Comparison of ENCODE assay signal across 5 worm cellular contexts in genomic region chrV:11764373-11764954, ce11.
TF ChIP-seq lines count a peak whose summit lies in the region.

Gene F55A11.1 (minus strand): TSS chrV:11764385.
Gene syx-5 (plus strand): TSS chrV:11764904.

TF ChIP-seq in whole organism, L1 larva, 84 proteins besides CTCF, POLR2A, EP300 and RAD21 (continues in another document):
- TF ChIP-seq F16B12.6 (tag; optimal IDR thresholded peaks at IDR 0.05; lab: Kevin White, UChicago): peak; percentile 22
- TF ChIP-seq swsn-7 (tag; optimal IDR thresholded peaks at IDR 0.05; lab: Kevin White, UChicago): peak; percentile 96
- TF ChIP-seq nhr-237 (tag; optimal IDR thresholded peaks at IDR 0.05; lab: Kevin White, UChicago): peak; percentile 50
- peak; percentile 58 for TF ChIP-seq nhr-28 (tag; optimal IDR thresholded peaks at IDR 0.05; lab: Kevin White, UChicago)
- peak; percentile 98 for TF ChIP-seq nhr-47 (tag; optimal IDR thresholded peaks at IDR 0.05; lab: Kevin White, UChicago)
- TF ChIP-seq blmp-1 (tag; optimal IDR thresholded peaks at IDR 0.05; lab: Kevin White, UChicago): peak; percentile 37
- no peak for TF ChIP-seq aha-1 (tag; optimal IDR thresholded peaks at IDR 0.05; lab: Kevin White, UChicago)
- TF ChIP-seq ztf-4 (tag; optimal IDR thresholded peaks at IDR 0.05; lab: Kevin White, UChicago): peak; percentile 89
- TF ChIP-seq lin-39 (tag; optimal IDR thresholded peaks at IDR 0.05; lab: Kevin White, UChicago): peak; percentile 97
- peak; percentile 96 for TF ChIP-seq nhr-20 (tag; optimal IDR thresholded peaks at IDR 0.05; lab: Kevin White, UChicago)
- TF ChIP-seq nhr-85 (tag; lab: Kevin White, UChicago): peak; percentile 98
- TF ChIP-seq nhr-19 (GFP tag; conservative IDR thresholded peaks at IDR 0.05; lab: Robert Waterston, UW): peak; percentile 95
- TF ChIP-seq lin-14 (GFP tag; optimal IDR thresholded peaks at IDR 0.05; lab: Kevin White, UChicago): peak; percentile 99
- TF ChIP-seq mef-2 (tag; optimal IDR thresholded peaks at IDR 0.05; lab: Kevin White, UChicago): no peak
- peak; percentile 88 for TF ChIP-seq pax-3 (tag; optimal IDR thresholded peaks at IDR 0.05; lab: Kevin White, UChicago)
- TF ChIP-seq skn-1 (tag; optimal IDR thresholded peaks at IDR 0.05; lab: Kevin White, UChicago): peak; percentile 34
- TF ChIP-seq ceh-8 (GFP tag; optimal IDR thresholded peaks at IDR 0.05; lab: Kevin White, UChicago): peak; percentile 92
- peak; percentile 94 for TF ChIP-seq sup-37 (GFP tag; optimal IDR thresholded peaks at IDR 0.05; lab: Kevin White, UChicago)

TF ChIP-seq in whole organism, L3 larva, 47 proteins besides CTCF, POLR2A, EP300 and RAD21 (continues in another document):
- peak; percentile 97 for TF ChIP-seq R02D3.7 (tag; optimal IDR thresholded peaks at IDR 0.05; lab: Kevin White, UChicago)
- peak; percentile 83 for TF ChIP-seq lin-15B (tag; optimal IDR thresholded peaks at IDR 0.05; lab: Kevin White, UChicago)
- TF ChIP-seq elt-3 (tag; optimal IDR thresholded peaks at IDR 0.05; lab: Kevin White, UChicago): no peak
- no peak for TF ChIP-seq sea-2 (GFP tag; optimal IDR thresholded peaks at IDR 0.05; lab: Kevin White, UChicago)
- peak; percentile 61 for TF ChIP-seq elt-2 (tag; optimal IDR thresholded peaks at IDR 0.05; lab: Kevin White, UChicago)
- peak; percentile 84 for TF ChIP-seq tbx-2 (tag; optimal IDR thresholded peaks at IDR 0.05; lab: Kevin White, UChicago)
- TF ChIP-seq jun-1 (tag; optimal IDR thresholded peaks at IDR 0.05; lab: Kevin White, UChicago): peak; percentile 72
- no peak for TF ChIP-seq nhr-28 (tag; optimal IDR thresholded peaks at IDR 0.05; lab: Kevin White, UChicago)
- TF ChIP-seq eor-1 (tag; optimal IDR thresholded peaks at IDR 0.05; lab: Kevin White, UChicago): no peak
- no peak for TF ChIP-seq nhr-67 (tag; optimal IDR thresholded peaks at IDR 0.05; lab: Kevin White, UChicago)
- peak; percentile 14 for TF ChIP-seq nhr-11 (tag; optimal IDR thresholded peaks at IDR 0.05; lab: Kevin White, UChicago)
- no peak for TF ChIP-seq nhr-12 (tag; optimal IDR thresholded peaks at IDR 0.05; lab: Kevin White, UChicago)
- TF ChIP-seq ZK546.5 (tag; optimal IDR thresholded peaks at IDR 0.05; lab: Kevin White, UChicago): no peak
- TF ChIP-seq snpc-4 (tag; optimal IDR thresholded peaks at IDR 0.05; lab: Kevin White, UChicago): peak; percentile 89
- TF ChIP-seq hmg-11 (tag; optimal IDR thresholded peaks at IDR 0.05; lab: Kevin White, UChicago): peak; percentile 83
- TF ChIP-seq pha-4 (tag; optimal IDR thresholded peaks at IDR 0.05; lab: Kevin White, UChicago): peak; percentile 88
- no peak for TF ChIP-seq fos-1 (tag; optimal IDR thresholded peaks at IDR 0.05; lab: Kevin White, UChicago)
- peak; percentile 20 for TF ChIP-seq skn-1 (tag; optimal IDR thresholded peaks at IDR 0.05; lab: Kevin White, UChicago)
- peak; percentile 10 for TF ChIP-seq egl-5 (tag; optimal IDR thresholded peaks at IDR 0.05; lab: Kevin White, UChicago)
- TF ChIP-seq ceh-9 (tag; optimal IDR thresholded peaks at IDR 0.05; lab: Kevin White, UChicago): no peak

TF ChIP-seq in whole organism, early embryonic, 17 proteins besides CTCF, POLR2A, EP300 and RAD21:
- TF ChIP-seq F13C5.2 (tag; optimal IDR thresholded peaks at IDR 0.05; lab: Kevin White, UChicago) (peak; percentile 64), hmg-4 (GFP tag; optimal IDR thresholded peaks at IDR 0.05; lab: Kevin White, UChicago) (no peak)
TF ChIP-seq in whole organism, early embryonic: peak in this region for 1.

TF ChIP-seq in whole organism, midembryonic, 9 proteins besides CTCF, POLR2A, EP300 and RAD21:
- TF ChIP-seq ztf-23 (GFP tag; IDR thresholded peaks at IDR 0.05; lab: Robert Waterston, UW): no peak
- peak; percentile 62 for TF ChIP-seq cog-1 (tag; optimal IDR thresholded peaks at IDR 0.05; lab: Kevin White, UChicago)
- no peak for TF ChIP-seq tab-1 (GFP tag; IDR thresholded peaks at IDR 0.05; lab: Robert Waterston, UW)
TF ChIP-seq in whole organism, midembryonic: peak in this region for 1.

TF ChIP-seq in whole organism, young adult, 124 proteins besides CTCF, POLR2A, EP300 and RAD21 (continues in another document):
- TF ChIP-seq pbrm-1 (GFP tag; IDR thresholded peaks at IDR 0.05; lab: Robert Waterston, UW) (peak; percentile 87), Y53G8AR.9 (GFP tag; conservative IDR thresholded peaks at IDR 0.05; lab: Robert Waterston, UW) (peak; percentile 23; the same call in 1 of the 2 replicates), madf-3 (GFP tag; IDR thresholded peaks at IDR 0.05; lab: Robert Waterston, UW) (no peak), attf-6 (GFP tag; IDR thresholded peaks at IDR 0.05; lab: Robert Waterston, UW) (no peak), Y67H2A.10 (GFP tag; conservative IDR thresholded peaks at IDR 0.05; lab: Robert Waterston, UW) (no peak), hsf-1 (GFP tag; IDR thresholded peaks at IDR 0.05; lab: Robert Waterston, UW) (no peak), nfya-1 (tag; optimal IDR thresholded peaks at IDR 0.05; lab: Kevin White, UChicago; ENCODE audit: borderline replicate concordance, insufficient read depth) (no peak), lin-26 (GFP tag; IDR thresholded peaks at IDR 0.05; lab: Robert Waterston, UW) (no peak), aptf-3 (GFP tag; IDR thresholded peaks at IDR 0.05; lab: Robert Waterston, UW) (no peak), pha-4 (tag; optimal IDR thresholded peaks at IDR 0.05; lab: Kevin White, UChicago) (no peak), ets-4 (GFP tag; optimal IDR thresholded peaks at IDR 0.05; lab: Kevin White, UChicago) (no peak), Y79H2A.3 (GFP tag; conservative IDR thresholded peaks at IDR 0.05; lab: Robert Waterston, UW) (no peak), nhr-120 (GFP tag; IDR thresholded peaks at IDR 0.05; lab: Robert Waterston, UW) (no peak), bed-2 (GFP tag; IDR thresholded peaks at IDR 0.05; lab: Robert Waterston, UW) (no peak), F10E7.11 (tag; optimal IDR thresholded peaks at IDR 0.05; lab: Kevin White, UChicago) (no peak), lir-1 (GFP tag; conservative IDR thresholded peaks at IDR 0.05; lab: Robert Waterston, UW) (no peak), hrde-1 (tag; optimal IDR thresholded peaks at IDR 0.05; lab: Kevin White, UChicago; ENCODE audit: borderline replicate concordance) (no peak), hmg-1.2 (GFP tag; IDR thresholded peaks at IDR 0.05; lab: Robert Waterston, UW) (peak; percentile 61), fkh-3 (tag; optimal IDR thresholded peaks at IDR 0.05; lab: Kevin White, UChicago) (no peak), tbp1 (GFP tag; optimal IDR thresholded peaks at IDR 0.05; lab: Kevin White, UChicago) (peak; percentile 58), nhr-179 (tag; optimal IDR thresholded peaks at IDR 0.05; lab: Kevin White, UChicago) (no peak), K12H6.12 (tag; optimal IDR thresholded peaks at IDR 0.05; lab: Kevin White, UChicago) (peak; percentile 65), F37B4.10 (GFP tag; IDR thresholded peaks at IDR 0.05; lab: Robert Waterston, UW) (no peak), egrh-3 (GFP tag; IDR thresholded peaks at IDR 0.05; lab: Robert Waterston, UW) (no peak), dox-1 (GFP tag; IDR thresholded peaks at IDR 0.05; lab: Robert Waterston, UW) (peak; percentile 86), repo-1 (tag; optimal IDR thresholded peaks at IDR 0.05; lab: Kevin White, UChicago) (peak; percentile 92), him-1 (tag; optimal IDR thresholded peaks at IDR 0.05; lab: Kevin White, UChicago) (peak; percentile 29), Y56A3A.18 (GFP tag; IDR thresholded peaks at IDR 0.05; lab: Robert Waterston, UW) (0 out of 2 replicates have a peak, but pooled peaks have one; percentile 71), nfya-2 (GFP tag; IDR thresholded peaks at IDR 0.05; lab: Robert Waterston, UW) (no peak), ztf-25 (GFP tag; IDR thresholded peaks at IDR 0.05; lab: Robert Waterston, UW) (no peak), ceh-100 (GFP tag; IDR thresholded peaks at IDR 0.05; lab: Robert Waterston, UW) (peak; percentile 61), zfh-2 (GFP tag; conservative IDR thresholded peaks at IDR 0.05; lab: Robert Waterston, UW) (no peak), efl-1 (GFP tag; optimal IDR thresholded peaks at IDR 0.05; lab: Kevin White, UChicago) (peak; percentile 33), cebp-2 (GFP tag; IDR thresholded peaks at IDR 0.05; lab: Robert Waterston, UW) (no peak), lsl-1 (GFP tag; optimal IDR thresholded peaks at IDR 0.05; lab: Kevin White, UChicago) (peak; percentile 97), hmg-20 (GFP tag; IDR thresholded peaks at IDR 0.05; lab: Robert Waterston, UW) (peak; percentile 53; the same call in 1 of the 2 replicates), K11D2.4 (GFP tag; IDR thresholded peaks at IDR 0.05; lab: Robert Waterston, UW) (peak; percentile 81), unc-62 (GFP tag; optimal IDR thresholded peaks at IDR 0.05; lab: Kevin White, UChicago) (no peak), snpc-4 (GFP tag; optimal IDR thresholded peaks at IDR 0.05; lab: Kevin White, UChicago) (no peak), snpc-4 (tag; optimal IDR thresholded peaks at IDR 0.05; lab: Kevin White, UChicago) (peak; percentile 2 to 82 (median 52)), B0261.1 (tag; optimal IDR thresholded peaks at IDR 0.05; lab: Kevin White, UChicago) (no peak), dpff-1 (tag; optimal IDR thresholded peaks at IDR 0.05; lab: Kevin White, UChicago) (no peak), sptf-2 (GFP tag; optimal IDR thresholded peaks at IDR 0.05; lab: Kevin White, UChicago) (no peak), B0336.3 (GFP tag; IDR thresholded peaks at IDR 0.05; lab: Robert Waterston, UW) (peak; percentile 71), ekl-4 (GFP tag; IDR thresholded peaks at IDR 0.05; lab: Robert Waterston, UW) (peak; percentile 73; the same call in 1 of the 2 replicates), aptf-2 (GFP tag; conservative IDR thresholded peaks at IDR 0.05; lab: Robert Waterston, UW) (no peak), ama-1 (optimal IDR thresholded peaks at IDR 0.05; lab: Kevin White, UChicago) (no peak), ama-1 (GFP tag; optimal IDR thresholded peaks at IDR 0.05; lab: Kevin White, UChicago) (no peak), lin-54 (GFP tag; optimal IDR thresholded peaks at IDR 0.05; lab: Kevin White, UChicago) (peak; percentile 70), ceh-79 (tag; optimal IDR thresholded peaks at IDR 0.05; lab: Kevin White, UChicago) (no peak), snpc-1.1 (tag; optimal IDR thresholded peaks at IDR 0.05; lab: Kevin White, UChicago; ENCODE audit: insufficient read depth) (peak; percentile 15), akir-1 (GFP tag; optimal IDR thresholded peaks at IDR 0.05; lab: Kevin White, UChicago) (no peak), F33H1.4 (GFP tag; IDR thresholded peaks at IDR 0.05; lab: Robert Waterston, UW) (peak; percentile 55), ZK185.1 (tag; optimal IDR thresholded peaks at IDR 0.05; lab: Kevin White, UChicago; ENCODE audit: poor library complexity, severe bottlenecking) (peak; percentile 22)

Comparison
In these comparisons a context has a peak if more than half of its experiments do, and no peak if none do; other contexts are left out.
1. Of the 8 proteins assayed by ChIP-seq in both whole organism, young adult and whole organism, L1 larva: peak only in whole organism, young adult: none; only in whole organism, L1 larva: nhr-90 and unc-130; in both: dpl-1, efl-1 and snpc-4; in neither: 2; mixed calls (peak in some experiments, not most) for 1.